Worm (Caenorhabditis elegans) whole organism, L4 larva: ENCODE results near the gene eif-3.B.

Experiments used
- R02D3.7 ChIP-seq: fragments of 150-350 bp; sonication (generic microtip); optimal IDR thresholded peaks from 3 replicates; lab custom pipeline; 2014; ENCODE audit warnings: missing biosample characterization, missing genetic modification characterization
- daf-12 ChIP-seq: fragments of 150-350 bp; optimal IDR thresholded peaks from 2 replicates; lab custom pipeline; 2014; ENCODE audit warnings: missing biosample characterization, missing genetic modification reagents, missing genetic modification characterization
- nhr-77 ChIP-seq: fragments of 150-350 bp; optimal IDR thresholded peaks from 2 replicates; lab custom pipeline; 2014; ENCODE audit warnings: missing biosample characterization, missing genetic modification characterization

- TF ChIP-seq daf-12 (tag; lab: Kevin White, UChicago) = no peak
- no peak for TF ChIP-seq nhr-77 (tag; lab: Kevin White, UChicago)
- no peak for TF ChIP-seq R02D3.7 (tag; lab: Kevin White, UChicago)
Measured at ce11 chrII:14838596-14839215, 43.5 kb downstream of the eif-3.B start.
